Worm (Caenorhabditis elegans) whole organism, L2 larva: ENCODE measurements around the gene F46B6.12.

Experiments
- ama-1 ChIP-seq: fragments of 150-350 bp; optimal IDR thresholded peaks from 2 replicates; lab custom pipeline; 2018; ENCODE audit warnings: inconsistent platforms
- elt-3 ChIP-seq: sonication (generic microtip); optimal IDR thresholded peaks from 2 replicates; lab custom pipeline; 2017; ENCODE audit warnings: missing biosample characterization, missing genetic modification characterization
- nhr-11 ChIP-seq: fragments of 150-350 bp; optimal IDR thresholded peaks from 2 replicates; lab custom pipeline; 2014; ENCODE audit warnings: missing biosample characterization, missing genetic modification characterization
- nhr-237 ChIP-seq: fragments of 150-350 bp; optimal IDR thresholded peaks from 2 replicates; lab custom pipeline; 2014; ENCODE audit warnings: missing biosample characterization, missing genetic modification characterization
- unc-39 ChIP-seq: fragments of 150-350 bp; optimal IDR thresholded peaks from 2 replicates; lab custom pipeline; 2014; ENCODE audit warnings: missing biosample characterization, missing genetic modification characterization
- zag-1 ChIP-seq: fragments of 150-350 bp; optimal IDR thresholded peaks from 2 replicates; lab custom pipeline; 2014; ENCODE audit warnings: missing biosample characterization, missing genetic modification characterization

DNA sequence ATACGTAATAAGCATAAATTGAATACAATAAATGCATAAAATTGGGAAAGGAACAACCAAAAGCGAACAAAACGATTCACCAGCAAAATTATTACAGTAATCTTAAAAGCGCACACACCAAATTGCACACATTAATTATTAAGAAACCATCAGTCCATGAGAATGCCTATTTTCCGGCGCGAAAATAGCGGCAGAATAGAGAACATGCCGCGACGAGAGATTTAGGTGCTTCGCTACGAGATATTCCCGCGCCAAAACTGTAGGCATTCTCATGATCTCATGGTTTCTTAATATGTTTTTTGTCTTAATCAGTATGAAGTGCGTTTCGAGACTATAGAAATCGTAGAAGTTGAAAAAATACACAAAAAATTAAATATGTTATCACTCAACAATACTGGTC lies 8.6 kb upstream of the F46B6.12 start:
- TF ChIP-seq elt-3 (tag; lab: Kevin White, UChicago) (no peak), unc-39 (tag; lab: Kevin White, UChicago) (no peak), ama-1 (lab: Kevin White, UChicago) (no peak), nhr-11 (tag; lab: Kevin White, UChicago) (no peak), zag-1 (no peak), nhr-237 (tag; lab: Kevin White, UChicago) (no peak)
